Fruit fly (Drosophila melanogaster) whole organism, adult: ENCODE measurements around the gene Adgf-A.

ENCODE experiments used
- CG11617 ChIP-seq: fragments of 200-800 bp; sonication (Bioruptor generic); optimal IDR thresholded peaks from 2 replicates; lab custom pipeline; 2017; ENCODE audit warnings: mild to moderate bottlenecking, missing biosample characterization, missing genetic modification reagents, missing genetic modification characterization
- CG1620 ChIP-seq: fragments of 200-800 bp; sonication (Bioruptor generic); optimal IDR thresholded peaks from 2 replicates; lab custom pipeline; 2016; ENCODE audit warnings: missing biosample characterization, missing genetic modification characterization
- CG33017 ChIP-seq: fragments of 200-800 bp; sonication (Bioruptor generic); optimal IDR thresholded peaks from 2 replicates; lab custom pipeline; 2018; ENCODE audit warnings: missing biosample characterization, mild to moderate bottlenecking, missing genetic modification characterization, moderate library complexity
- CG5204 ChIP-seq: fragments of 200-800 bp; sonication (Bioruptor generic); optimal IDR thresholded peaks from 2 replicates; lab custom pipeline; 2016; ENCODE audit warnings: missing biosample characterization, missing genetic modification characterization
- Hr96 ChIP-seq: fragments of 200-800 bp; sonication (Bioruptor generic); optimal IDR thresholded peaks from 2 replicates; lab custom pipeline; 2016; ENCODE audit warnings: missing biosample characterization, missing genetic modification characterization
- kay ChIP-seq: fragments of 200-800 bp; sonication (Bioruptor generic); peaks from one replicate; lab custom pipeline; 2016; ENCODE audit warnings: missing biosample characterization, missing genetic modification characterization, borderline replicate concordance

DNA sequence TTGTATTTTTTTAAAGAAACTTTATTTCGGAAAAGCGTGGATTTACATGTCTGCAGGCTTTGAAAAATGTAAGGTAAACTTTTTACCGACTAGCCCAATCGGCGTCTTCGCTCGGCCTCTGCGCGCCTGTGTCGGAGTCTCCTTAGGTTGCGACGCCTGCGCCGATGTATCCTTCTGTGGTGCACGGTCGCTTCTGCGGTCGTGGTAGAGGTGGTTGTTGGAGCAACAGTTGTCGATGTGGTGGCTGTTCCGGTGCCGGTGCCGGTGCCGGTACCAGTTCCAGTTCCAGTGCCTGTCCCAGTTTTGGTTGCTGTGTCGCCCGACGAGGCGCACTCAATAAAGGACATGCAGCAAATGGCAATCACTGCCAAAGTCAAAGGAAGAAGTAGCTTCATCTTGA lies 27.1 kb upstream of the Adgf-A start:
- TF ChIP-seq CG11617 (GFP tag; lab: Kevin White, UChicago) (no peak), Hr96 (no peak), CG1620 (no peak), CG33017 (no peak), CG5204 (GFP tag; lab: Kevin White, UChicago) (no peak), kay (GFP tag; lab: Kevin White, UChicago) (no peak)
